Worm (Caenorhabditis elegans) whole organism, L4 larva: ENCODE results near the gene nhr-103.
A peak's percentile ranks its signal among the peaks of the same experiment; 100 is the strongest.

Experiments
- D1046.2 ChIP-seq: fragments of 200-800 bp; sonication (Bioruptor generic); IDR thresholded peaks from 2 replicates; pipeline ENCODE4 v1.3.6; 2022; ENCODE audit warnings: missing genetic modification characterization, missing compliant biosample characterization
- F26F4.8 ChIP-seq: fragments of 200-800 bp; sonication (Bioruptor generic); conservative IDR thresholded peaks from 2 replicates; pipeline ENCODE4 v1.3.6; 2022; ENCODE audit warnings: missing genetic modification characterization, missing compliant biosample characterization
- F49E8.2 ChIP-seq: sonication (generic microtip); optimal IDR thresholded peaks from 2 replicates; lab custom pipeline; 2016; ENCODE audit warnings: missing compliant biosample characterization, mild to moderate bottlenecking, missing genetic modification characterization, borderline replicate concordance
- T20F7.1 ChIP-seq: fragments of 200-800 bp; sonication (Bioruptor generic); optimal IDR thresholded peaks from 2 replicates; lab custom pipeline; 2018; ENCODE audit warnings: mild to moderate bottlenecking, missing genetic modification characterization, missing compliant biosample characterization
- T26A8.4 ChIP-seq: fragments of 200-800 bp; sonication (Bioruptor generic); IDR thresholded peaks from 2 replicates; pipeline ENCODE4 v1.3.6; 2022; ENCODE audit warnings: missing genetic modification characterization, missing compliant biosample characterization
- Y105C5A.15 ChIP-seq: fragments of 200-800 bp; sonication (Bioruptor generic); IDR thresholded peaks from 2 replicates; pipeline ENCODE4 v1.3.6; 2022; ENCODE audit warnings: missing genetic modification characterization, missing compliant biosample characterization
- ZK546.5 ChIP-seq, 2 experiments: sonication (generic microtip); optimal IDR thresholded peaks; 2 replicates each; lab custom pipeline; 2017; ENCODE audit warnings: missing biosample characterization in 2 of 2, missing genetic modification characterization in 2 of 2
- aly-2 ChIP-seq: sonication (generic microtip); optimal IDR thresholded peaks from 2 replicates; lab custom pipeline; 2018; ENCODE audit warnings: missing biosample characterization, missing genetic modification characterization
- ceh-20 ChIP-seq: fragments of 200-800 bp; sonication (Bioruptor generic); IDR thresholded peaks from 2 replicates; pipeline ENCODE4 v1.3.6; 2022; ENCODE audit warnings: missing genetic modification reagents, missing genetic modification characterization, missing compliant biosample characterization
- ceh-28 ChIP-seq: fragments of 150-350 bp; optimal IDR thresholded peaks from 2 replicates; lab custom pipeline; 2014; ENCODE audit warnings: missing biosample characterization, missing genetic modification reagents, missing genetic modification characterization
- ceh-44 ChIP-seq: fragments of 200-800 bp; sonication (Bioruptor generic); IDR thresholded peaks from 2 replicates; pipeline ENCODE4 v1.3.6; 2022; ENCODE audit warnings: missing genetic modification reagents, missing genetic modification characterization, missing compliant biosample characterization
- ces-1 ChIP-seq: fragments of 150-350 bp; sonication (generic microtip); optimal IDR thresholded peaks from 4 replicates; lab custom pipeline; 2014; ENCODE audit warnings: missing biosample characterization, missing genetic modification reagents, missing genetic modification characterization
- cey-2 ChIP-seq: sonication (generic microtip); optimal IDR thresholded peaks from 3 replicates; lab custom pipeline; 2017; ENCODE audit warnings: missing genetic modification characterization, mild to moderate bottlenecking, missing compliant biosample characterization, antibody characterized with exemption, borderline replicate concordance; ENCODE audit not compliant: insufficient read depth
- daf-12 ChIP-seq: fragments of 150-350 bp; optimal IDR thresholded peaks from 2 replicates; lab custom pipeline; 2014; ENCODE audit warnings: missing biosample characterization, missing genetic modification reagents, missing genetic modification characterization
- daf-19 ChIP-seq: fragments of 200-800 bp; sonication (Bioruptor generic); conservative IDR thresholded peaks from 2 replicates; pipeline ENCODE4 v1.3.6; 2022; ENCODE audit warnings: missing genetic modification characterization, missing compliant biosample characterization
- dmd-8 ChIP-seq: fragments of 200-800 bp; sonication (Bioruptor generic); IDR thresholded peaks from 2 replicates; pipeline ENCODE4 v1.3.6; 2022; ENCODE audit warnings: missing genetic modification characterization, missing compliant biosample characterization
- dmd-9 ChIP-seq: fragments of 200-800 bp; sonication (Bioruptor generic); IDR thresholded peaks from 2 replicates; pipeline ENCODE4 v1.3.6; 2022; ENCODE audit warnings: missing genetic modification reagents, missing genetic modification characterization, missing compliant biosample characterization
- dpl-1 ChIP-seq: fragments of 150-350 bp; optimal IDR thresholded peaks from 2 replicates; lab custom pipeline; 2014; ENCODE audit warnings: missing biosample characterization, missing genetic modification reagents, missing genetic modification characterization
- duxl-1 ChIP-seq: sonication (generic microtip); optimal IDR thresholded peaks from 2 replicates; lab custom pipeline; 2016; ENCODE audit warnings: mild to moderate bottlenecking, missing genetic modification characterization, moderate library complexity, missing compliant biosample characterization; ENCODE audit not compliant: poor library complexity
- egl-43 ChIP-seq: fragments of 200-800 bp; sonication (Bioruptor generic); IDR thresholded peaks from 2 replicates; pipeline ENCODE4 v1.3.6; 2022; ENCODE audit warnings: missing genetic modification reagents, missing genetic modification characterization, missing compliant biosample characterization
- fkh-10 ChIP-seq: fragments of 150-350 bp; optimal IDR thresholded peaks from 2 replicates; lab custom pipeline; 2014; ENCODE audit warnings: missing biosample characterization, missing genetic modification reagents, missing genetic modification characterization
- gei-8 ChIP-seq: fragments of 200-800 bp; sonication (Bioruptor generic); optimal IDR thresholded peaks from 2 replicates; lab custom pipeline; 2018; ENCODE audit warnings: mild to moderate bottlenecking, missing genetic modification characterization, missing compliant biosample characterization
- hif-1 ChIP-seq, 2 experiments: sonication (generic microtip); optimal IDR thresholded peaks; 2 replicates each; lab custom pipeline; 2016 to 2017; ENCODE audit warnings: missing compliant biosample characterization in 2 of 2, missing genetic modification characterization in 2 of 2, missing genetic modification reagents in 2 of 2, missing genotype in 2 of 2, mild to moderate bottlenecking in 1 of 2
- hlh-11 ChIP-seq: fragments of 200-800 bp; sonication (Bioruptor generic); optimal IDR thresholded peaks from 2 replicates; lab custom pipeline; 2018; ENCODE audit warnings: mild to moderate bottlenecking, missing genetic modification characterization, missing compliant biosample characterization
- lim-7 ChIP-seq: fragments of 200-800 bp; sonication (Bioruptor generic); IDR thresholded peaks from 2 replicates; pipeline ENCODE4 v1.3.6; 2022; ENCODE audit warnings: missing genetic modification characterization, missing compliant biosample characterization
- lin-15B ChIP-seq: fragments of 150-350 bp; sonication (generic microtip); optimal IDR thresholded peaks from 3 replicates; lab custom pipeline; 2014; ENCODE audit warnings: missing biosample characterization, missing genetic modification characterization
- lin-29 ChIP-seq: fragments of 200-800 bp; sonication (Bioruptor generic); IDR thresholded peaks from 2 replicates; pipeline ENCODE4 v1.3.6; 2022; ENCODE audit warnings: missing genetic modification reagents, missing genetic modification characterization, missing compliant biosample characterization
- mes-2 ChIP-seq: sonication (generic microtip); optimal IDR thresholded peaks from 2 replicates; lab custom pipeline; 2016; ENCODE audit warnings: missing genotype, mild to moderate bottlenecking, missing genetic modification characterization, missing compliant biosample characterization; ENCODE audit not compliant: poor library complexity, severe bottlenecking
- mxl-2 ChIP-seq: fragments of 200-800 bp; sonication (Bioruptor generic); conservative IDR thresholded peaks from 2 replicates; pipeline ENCODE4 v1.3.6; 2022; ENCODE audit warnings: missing genetic modification reagents, missing genetic modification characterization, missing compliant biosample characterization
- nhr-11 ChIP-seq: fragments of 150-350 bp; optimal IDR thresholded peaks from 2 replicates; lab custom pipeline; 2014; ENCODE audit warnings: missing biosample characterization, missing genetic modification characterization
- nhr-111 ChIP-seq: fragments of 200-800 bp; sonication (Bioruptor generic); optimal IDR thresholded peaks from 2 replicates; lab custom pipeline; 2018; ENCODE audit warnings: mild to moderate bottlenecking, missing genetic modification characterization, missing compliant biosample characterization
- nhr-41 ChIP-seq: fragments of 200-800 bp; sonication (Bioruptor generic); IDR thresholded peaks from 2 replicates; pipeline ENCODE4 v1.3.6; 2022; ENCODE audit warnings: missing genetic modification reagents, missing genetic modification characterization, missing compliant biosample characterization
- nhr-48 ChIP-seq: sonication (generic microtip); optimal IDR thresholded peaks from 2 replicates; lab custom pipeline; 2016; ENCODE audit warnings: mild to moderate bottlenecking, missing genetic modification characterization, missing compliant biosample characterization
- nhr-6 ChIP-seq: fragments of 150-350 bp; optimal IDR thresholded peaks from 2 replicates; lab custom pipeline; 2014; ENCODE audit warnings: missing biosample characterization, missing genetic modification characterization
- nhr-76 ChIP-seq: fragments of 150-350 bp; optimal IDR thresholded peaks from 2 replicates; lab custom pipeline; 2014; ENCODE audit warnings: missing biosample characterization, missing genetic modification characterization
- nhr-77 ChIP-seq: fragments of 150-350 bp; optimal IDR thresholded peaks from 2 replicates; lab custom pipeline; 2014; ENCODE audit warnings: missing biosample characterization, missing genetic modification characterization
- pha-4 ChIP-seq, 2 experiments: fragments of 150-350 bp in 1 of 2; fragments of 200-800 bp in 1 of 2; sonication (Bioruptor generic) in 1 of 2; IDR thresholded peaks in 1 of 2; optimal IDR thresholded peaks in 1 of 2; 2 replicates each; pipeline versions ENCODE4 v1.3.6 to Lab custom; 2014 to 2022; ENCODE audit warnings: missing genetic modification characterization in 2 of 2, missing genetic modification reagents in 2 of 2, missing biosample characterization in 1 of 2, missing compliant biosample characterization in 1 of 2
- php-3 ChIP-seq: fragments of 200-800 bp; sonication (Bioruptor generic); IDR thresholded peaks from 2 replicates; pipeline ENCODE4 v1.3.6; 2022; ENCODE audit warnings: missing genetic modification reagents, missing genetic modification characterization, missing compliant biosample characterization
- pqm-1 ChIP-seq: sonication (generic microtip); optimal IDR thresholded peaks from 2 replicates; lab custom pipeline; 2017; ENCODE audit warnings: missing biosample characterization, missing genetic modification characterization
- rbr-2 ChIP-seq: sonication (generic microtip); optimal IDR thresholded peaks from 2 replicates; lab custom pipeline; 2016; ENCODE audit warnings: missing genotype, missing genetic modification characterization, missing compliant biosample characterization
- saeg-2 ChIP-seq: fragments of 200-800 bp; sonication (Bioruptor generic); IDR thresholded peaks from 2 replicates; pipeline ENCODE4 v1.3.6; 2022; ENCODE audit warnings: missing genetic modification reagents, missing genetic modification characterization, missing compliant biosample characterization
- set-16 ChIP-seq: fragments of 200-800 bp; sonication (Bioruptor generic); IDR thresholded peaks from 2 replicates; pipeline ENCODE4 v1.3.6; 2022; ENCODE audit warnings: missing genetic modification reagents, missing genetic modification characterization, missing compliant biosample characterization
- skn-1 ChIP-seq: fragments of 150-350 bp; optimal IDR thresholded peaks from 2 replicates; lab custom pipeline; 2014; ENCODE audit warnings: missing biosample characterization, missing genetic modification characterization
- tag-97 ChIP-seq: fragments of 200-800 bp; sonication (Bioruptor generic); IDR thresholded peaks from 2 replicates; pipeline ENCODE4 v1.3.6; 2022; ENCODE audit warnings: missing genetic modification characterization, missing compliant biosample characterization
- unc-62 ChIP-seq, 3 experiments: fragments of 150-350 bp in 1 of 3; sonication (generic microtip); optimal IDR thresholded peaks in 2 of 3; peaks in 1 of 3; 1 replicate in 1 of 3; 2 replicates in 2 of 3; lab custom pipeline; 2014 to 2017; ENCODE audit warnings: missing biosample characterization in 3 of 3, missing genetic modification characterization in 3 of 3, missing genetic modification reagents in 3 of 3, missing genotype in 1 of 3
- vab-7 ChIP-seq: fragments of 200-800 bp; sonication (Bioruptor generic); IDR thresholded peaks from 2 replicates; pipeline ENCODE4 v1.3.6; 2022; ENCODE audit warnings: missing genetic modification reagents, missing genetic modification characterization, missing compliant biosample characterization
- zag-1 ChIP-seq: fragments of 150-350 bp; optimal IDR thresholded peaks from 2 replicates; lab custom pipeline; 2014; ENCODE audit warnings: missing biosample characterization, missing genetic modification characterization
- zfp-2 ChIP-seq: sonication (generic microtip); optimal IDR thresholded peaks from 2 replicates; lab custom pipeline; 2016; ENCODE audit warnings: mild to moderate bottlenecking, missing genetic modification characterization, missing compliant biosample characterization
- zip-11 ChIP-seq: fragments of 200-800 bp; sonication (Bioruptor generic); IDR thresholded peaks from 2 replicates; pipeline ENCODE4 v1.3.6; 2022; ENCODE audit warnings: missing genetic modification characterization, missing compliant biosample characterization
- zip-2 ChIP-seq: fragments of 150-350 bp; optimal IDR thresholded peaks from 2 replicates; lab custom pipeline; 2014; ENCODE audit warnings: missing biosample characterization, missing genetic modification characterization
- ztf-7 ChIP-seq: fragments of 150-350 bp; optimal IDR thresholded peaks from 2 replicates; lab custom pipeline; 2014; ENCODE audit warnings: missing biosample characterization, missing genetic modification characterization

The nhr-103 gene

ce11 chrV:2250126-2250590 lies 24.9 kb downstream of the nhr-103 start, which contains the start of gene cyp-33C7 (continued):
- TF ChIP-seq cey-2 (tag; lab: Kevin White, UChicago) (no peak), skn-1 (tag; lab: Kevin White, UChicago) (no peak), Y105C5A.15 (no peak), nhr-111 (no peak), ZK546.5 (tag; optimal IDR thresholded peaks at IDR 0.05; lab: Kevin White, UChicago) (no peak), saeg-2 (GFP tag; lab: Robert Waterston, UW) (no peak), duxl-1 (tag; lab: Kevin White, UChicago) (no peak), F49E8.2 (tag; lab: Kevin White, UChicago) (no peak), ces-1 (no peak), mes-2 (tag; lab: Kevin White, UChicago) (peak; percentile 44), vab-7 (no peak), rbr-2 (tag; lab: Kevin White, UChicago) (no peak), nhr-76 (tag; lab: Kevin White, UChicago) (no peak), D1046.2 (no peak), zip-2 (tag; lab: Kevin White, UChicago) (no peak), lim-7 (no peak), hif-1 (tag; optimal IDR thresholded peaks at IDR 0.05; lab: Kevin White, UChicago) (peak in 1 of 2 experiments; percentile 1), set-16 (no peak), zag-1 (tag; lab: Kevin White, UChicago) (no peak), pha-4 (GFP tag; IDR thresholded peaks at IDR 0.05; lab: Robert Waterston, UW) (no peak), pha-4 (tag; optimal IDR thresholded peaks at IDR 0.05; lab: Kevin White, UChicago) (no peak), egl-43 (GFP tag; lab: Robert Waterston, UW) (no peak), ceh-28 (tag; lab: Kevin White, UChicago) (no peak), lin-15B (tag; lab: Kevin White, UChicago) (no peak), dpl-1 (GFP tag; lab: Kevin White, UChicago) (peak; percentile 15), dmd-8 (no peak), nhr-6 (tag; lab: Kevin White, UChicago) (peak; percentile 27), nhr-41 (no peak), gei-8 (GFP tag; lab: Kevin White, UChicago) (no peak), daf-19 (GFP tag; lab: Robert Waterston, UW) (no peak), ztf-7 (tag; lab: Kevin White, UChicago) (peak; percentile 9), mxl-2 (GFP tag; lab: Robert Waterston, UW) (no peak), tag-97 (GFP tag; lab: Robert Waterston, UW) (no peak), pqm-1 (tag; lab: Kevin White, UChicago) (peak; percentile 65), zfp-2 (tag; lab: Kevin White, UChicago) (no peak), zip-11 (no peak), php-3 (GFP tag; lab: Robert Waterston, UW) (no peak), ceh-44 (GFP tag; lab: Robert Waterston, UW) (no peak), F26F4.8 (GFP tag; lab: Robert Waterston, UW) (no peak), ceh-20 (no peak), nhr-77 (tag; lab: Kevin White, UChicago) (peak; percentile 89), aly-2 (tag; lab: Kevin White, UChicago) (no peak), nhr-48 (peak; percentile 29), unc-62 (GFP tag; optimal IDR thresholded peaks at IDR 0.05 in 1 of 2; lab: Kevin White, UChicago) (peak in 1 of 2 experiments; percentile 48), unc-62 (tag; optimal IDR thresholded peaks at IDR 0.05; lab: Kevin White, UChicago) (no peak), daf-12 (no peak), T26A8.4 (no peak), dmd-9 (GFP tag; lab: Robert Waterston, UW) (no peak), lin-29 (GFP tag; lab: Robert Waterston, UW) (no peak), fkh-10 (GFP tag; lab: Kevin White, UChicago) (no peak), T20F7.1 (GFP tag; lab: Kevin White, UChicago) (no peak), nhr-11 (tag; lab: Kevin White, UChicago) (no peak), hlh-11 (tag; lab: Kevin White, UChicago) (peak; percentile 85)
